Worm (Caenorhabditis elegans): Measurements from ENCODE around the gene F28G4.3.

- no peak for TF ChIP-seq nhr-76 (tag; optimal IDR thresholded peaks at IDR 0.05)
- no peak for TF ChIP-seq ceh-9 (tag; optimal IDR thresholded peaks at IDR 0.05)
- no peak for TF ChIP-seq nfya-1 (tag; optimal IDR thresholded peaks at IDR 0.05; ENCODE audit: insufficient read depth)
- TF ChIP-seq ZK546.5 (tag; optimal IDR thresholded peaks at IDR 0.05) = no peak
- no peak for TF ChIP-seq unc-39 (tag; optimal IDR thresholded peaks at IDR 0.05)
- no peak for TF ChIP-seq ceh-28 (tag; optimal IDR thresholded peaks at IDR 0.05)
- no peak for TF ChIP-seq zag-1 (tag; optimal IDR thresholded peaks at IDR 0.05)
- no peak for TF ChIP-seq daf-12 (tag; optimal IDR thresholded peaks at IDR 0.05)
- TF ChIP-seq egl-27 (tag; optimal IDR thresholded peaks at IDR 0.05) = no peak
- no peak for TF ChIP-seq elt-1 (tag; optimal IDR thresholded peaks at IDR 0.05)
- no peak for TF ChIP-seq ceh-82 (tag; optimal IDR thresholded peaks at IDR 0.05)
- no peak for TF ChIP-seq nhr-12 (tag; optimal IDR thresholded peaks at IDR 0.05)
- TF ChIP-seq ztf-11 (tag; optimal IDR thresholded peaks at IDR 0.05) = no peak
- no peak for TF ChIP-seq ama-1 (optimal IDR thresholded peaks at IDR 0.05)
Measured at ce11 chrV:16298669-16299068, 11.2 kb upstream of the F28G4.3 start, which contains the start of gene srbc-84.

Data from whole organism, L3 larva.